Fruit fly (Drosophila melanogaster) whole organism, embryonic: Measurements from ENCODE around the gene Spn28B.

ENCODE experiments used
- B-H2 ChIP-seq: fragments of 200-800 bp; sonication (Bioruptor generic); optimal IDR thresholded peaks from 2 replicates; lab custom pipeline; 2018; ENCODE audit warnings: missing biosample characterization, mild to moderate bottlenecking, missing genetic modification characterization
- Bdp1 ChIP-seq: fragments of 200-800 bp; sonication (Bioruptor generic); optimal IDR thresholded peaks from 3 replicates; lab custom pipeline; 2016; ENCODE audit warnings: missing biosample characterization, missing genetic modification characterization
- CG10366 ChIP-seq: fragments of 200-800 bp; sonication (Bioruptor generic); IDR thresholded peaks from 2 replicates; pipeline ENCODE4 v1.3.6; 2022; ENCODE audit warnings: missing biosample characterization, missing genetic modification characterization
- CG10431 ChIP-seq: fragments of 200-800 bp; sonication (Bioruptor generic); optimal IDR thresholded peaks from 3 replicates; lab custom pipeline; 2018; ENCODE audit warnings: missing biosample characterization, mild to moderate bottlenecking, missing genetic modification characterization
- CG10979 ChIP-seq: fragments of 200-800 bp; sonication (Bioruptor generic); optimal IDR thresholded peaks from 2 replicates; lab custom pipeline; 2018; ENCODE audit warnings: missing biosample characterization, mild to moderate bottlenecking, missing genetic modification characterization, moderate library complexity
- CG11398 ChIP-seq: fragments of 200-800 bp; sonication (Bioruptor generic); optimal IDR thresholded peaks from 2 replicates; lab custom pipeline; 2016; ENCODE audit warnings: missing biosample characterization, missing genetic modification characterization
- CG11723 ChIP-seq: fragments of 200-800 bp; sonication (Bioruptor generic); optimal IDR thresholded peaks from 2 replicates; lab custom pipeline; 2017; ENCODE audit warnings: missing biosample characterization, mild to moderate bottlenecking, missing genetic modification characterization
- CG15514 ChIP-seq: fragments of 200-800 bp; sonication (Bioruptor generic); optimal IDR thresholded peaks from 3 replicates; lab custom pipeline; 2017; ENCODE audit warnings: missing biosample characterization, missing genetic modification characterization, mild to moderate bottlenecking, moderate library complexity, missing genetic modification reagents
- CG16863 ChIP-seq: fragments of 200-800 bp; sonication (Bioruptor generic); optimal IDR thresholded peaks from 3 replicates; lab custom pipeline; 2016; ENCODE audit warnings: missing biosample characterization, missing genetic modification characterization
- CG17361 ChIP-seq: fragments of 200-800 bp; sonication (Bioruptor generic); IDR thresholded peaks from 3 replicates; pipeline ENCODE4 v1.3.6; 2022; ENCODE audit warnings: missing biosample characterization, missing genetic modification characterization
- CG1832 ChIP-seq: fragments of 200-800 bp; sonication (Bioruptor generic); optimal IDR thresholded peaks from 2 replicates; lab custom pipeline; 2017; ENCODE audit warnings: missing biosample characterization, mild to moderate bottlenecking, missing genetic modification characterization, inconsistent platforms
- CG2202 ChIP-seq: fragments of 200-800 bp; sonication (Bioruptor generic); optimal IDR thresholded peaks from 2 replicates; lab custom pipeline; 2018; ENCODE audit warnings: missing biosample characterization, mild to moderate bottlenecking, missing genetic modification characterization
- CG34422 ChIP-seq: fragments of 200-800 bp; sonication (Bioruptor generic); IDR thresholded peaks from 3 replicates; pipeline ENCODE4 v1.3.6; 2022; ENCODE audit warnings: missing biosample characterization, missing genetic modification characterization
- CG4328 ChIP-seq: fragments of 200-800 bp; sonication (Bioruptor generic); optimal IDR thresholded peaks from 3 replicates; lab custom pipeline; 2017; ENCODE audit warnings: missing biosample characterization, missing genetic modification reagents, missing genetic modification characterization
- CG4730 ChIP-seq: fragments of 200-800 bp; sonication (Bioruptor generic); IDR thresholded peaks from 2 replicates; pipeline ENCODE4 v1.3.6; 2022; ENCODE audit warnings: missing biosample characterization, missing genetic modification characterization
- CG5953 ChIP-seq: fragments of 200-800 bp; sonication (Bioruptor generic); IDR thresholded peaks from 2 replicates; pipeline ENCODE4 v1.3.6; 2022; ENCODE audit warnings: missing biosample characterization, missing genetic modification characterization
- CG6272 ChIP-seq: fragments of 200-800 bp; sonication (Bioruptor generic); IDR thresholded peaks from 2 replicates; pipeline ENCODE4 v1.3.6; 2022; ENCODE audit warnings: missing biosample characterization, missing genetic modification characterization
- CG8089 ChIP-seq: fragments of 200-800 bp; sonication (Bioruptor generic); optimal IDR thresholded peaks from 3 replicates; lab custom pipeline; 2016; ENCODE audit warnings: missing biosample characterization, missing genetic modification characterization
- CG9727 ChIP-seq: fragments of 200-800 bp; sonication (Bioruptor generic); optimal IDR thresholded peaks from 3 replicates; lab custom pipeline; 2017; ENCODE audit warnings: missing biosample characterization, mild to moderate bottlenecking, missing genetic modification characterization
- CG9817 ChIP-seq: fragments of 200-800 bp; sonication (Bioruptor generic); optimal IDR thresholded peaks from 2 replicates; lab custom pipeline; 2018; ENCODE audit warnings: missing biosample characterization, mild to moderate bottlenecking, missing genetic modification characterization, moderate library complexity
- CG9876 ChIP-seq: fragments of 200-800 bp; sonication (Bioruptor generic); optimal IDR thresholded peaks from 2 replicates; lab custom pipeline; 2016; ENCODE audit warnings: missing biosample characterization, missing genetic modification characterization
- Dek ChIP-seq: fragments of 200-800 bp; sonication (Bioruptor generic); optimal IDR thresholded peaks from 3 replicates; lab custom pipeline; 2019; ENCODE audit warnings: missing biosample characterization, mild to moderate bottlenecking, missing genetic modification characterization, moderate library complexity
- Dp ChIP-seq: fragments of 200-800 bp; sonication (Bioruptor generic); optimal IDR thresholded peaks from 2 replicates; lab custom pipeline; 2018; ENCODE audit warnings: missing biosample characterization, mild to moderate bottlenecking, missing genetic modification characterization, moderate library complexity
- Fer2 ChIP-seq: fragments of 200-800 bp; sonication (Bioruptor generic); optimal IDR thresholded peaks from 2 replicates; lab custom pipeline; 2018; ENCODE audit warnings: missing biosample characterization, mild to moderate bottlenecking, missing genetic modification characterization, moderate library complexity
- GATAe ChIP-seq: fragments of 200-800 bp; sonication (Bioruptor generic); conservative IDR thresholded peaks from 2 replicates; pipeline ENCODE4 v1.3.6; 2022; ENCODE audit warnings: missing biosample characterization, missing genetic modification characterization
- Hsf ChIP-seq: fragments of 200-800 bp; sonication (Bioruptor generic); optimal IDR thresholded peaks from 3 replicates; lab custom pipeline; 2016; ENCODE audit warnings: missing biosample characterization, missing genetic modification characterization
- MESR4 ChIP-seq: fragments of 200-800 bp; sonication (Bioruptor generic); optimal IDR thresholded peaks from 2 replicates; lab custom pipeline; 2018; ENCODE audit warnings: missing biosample characterization, mild to moderate bottlenecking, missing genetic modification characterization, moderate library complexity
- Nf-YB ChIP-seq: fragments of 200-800 bp; sonication (Bioruptor generic); optimal IDR thresholded peaks from 3 replicates; lab custom pipeline; 2019; ENCODE audit warnings: missing biosample characterization, mild to moderate bottlenecking, missing genetic modification characterization, moderate library complexity
- Oaz ChIP-seq: fragments of 200-800 bp; sonication (Bioruptor generic); IDR thresholded peaks from 2 replicates; pipeline ENCODE4 v1.3.6; 2022; ENCODE audit warnings: missing biosample characterization, missing genetic modification characterization
- Vsx1 ChIP-seq: fragments of 200-800 bp; sonication (Bioruptor generic); optimal IDR thresholded peaks from 2 replicates; lab custom pipeline; 2017; ENCODE audit warnings: missing biosample characterization, mild to moderate bottlenecking, missing genetic modification characterization, missing genetic modification reagents
- al ChIP-seq: fragments of 200-800 bp; sonication (Bioruptor generic); IDR thresholded peaks from 2 replicates; pipeline ENCODE4 v1.3.6; 2022; ENCODE audit warnings: missing biosample characterization, missing genetic modification characterization
- ap ChIP-seq: fragments of 200-800 bp; sonication (Bioruptor generic); IDR thresholded peaks from 2 replicates; pipeline ENCODE4 v1.3.6; 2022; ENCODE audit warnings: missing biosample characterization, missing genetic modification characterization
- bowl ChIP-seq: fragments of 200-800 bp; sonication (Bioruptor generic); IDR thresholded peaks from 2 replicates; pipeline ENCODE4 v1.3.6; 2022; ENCODE audit warnings: missing biosample characterization, missing genetic modification characterization
- chn ChIP-seq: fragments of 200-800 bp; sonication (Bioruptor generic); optimal IDR thresholded peaks from 2 replicates; lab custom pipeline; 2016; ENCODE audit warnings: missing biosample characterization, missing genetic modification characterization
- ci ChIP-seq: fragments of 200-800 bp; sonication (Bioruptor generic); IDR thresholded peaks from 3 replicates; pipeline ENCODE4 v1.3.6; 2022; ENCODE audit warnings: missing biosample characterization, missing genetic modification characterization
- crp ChIP-seq, 2 experiments: fragments of 200-800 bp; sonication (Bioruptor generic); optimal IDR thresholded peaks; 2 replicates in 1 of 2; 3 replicates in 1 of 2; lab custom pipeline; 2017; ENCODE audit warnings: missing biosample characterization in 2 of 2, missing genetic modification characterization in 2 of 2, mild to moderate bottlenecking in 1 of 2, moderate library complexity in 1 of 2
- dati ChIP-seq: fragments of 200-800 bp; sonication (Bioruptor generic); IDR thresholded peaks from 2 replicates; pipeline ENCODE4 v1.3.6; 2022; ENCODE audit warnings: missing biosample characterization, missing genetic modification characterization
- en ChIP-seq: fragments of 200-800 bp; sonication (Bioruptor generic); optimal IDR thresholded peaks from 2 replicates; lab custom pipeline; 2016; ENCODE audit warnings: missing biosample characterization, missing genetic modification characterization
- fd3F ChIP-seq: fragments of 200-800 bp; sonication (Bioruptor generic); optimal IDR thresholded peaks from 2 replicates; lab custom pipeline; 2018; ENCODE audit warnings: missing biosample characterization, mild to moderate bottlenecking, missing genetic modification characterization, moderate library complexity
- gce ChIP-seq: fragments of 200-800 bp; sonication (Bioruptor generic); IDR thresholded peaks from 3 replicates; pipeline ENCODE4 v1.3.6; 2022; ENCODE audit warnings: missing biosample characterization, missing genetic modification characterization
- jing ChIP-seq: fragments of 200-800 bp; sonication (Bioruptor generic); optimal IDR thresholded peaks from 2 replicates; lab custom pipeline; 2018; ENCODE audit warnings: missing biosample characterization, mild to moderate bottlenecking, missing genetic modification characterization
- lbe ChIP-seq: fragments of 200-800 bp; sonication (Bioruptor generic); optimal IDR thresholded peaks from 2 replicates; lab custom pipeline; 2016; ENCODE audit warnings: missing biosample characterization, mild to moderate bottlenecking, missing genetic modification characterization
- nmo ChIP-seq: fragments of 200-800 bp; sonication (Bioruptor generic); optimal IDR thresholded peaks from 2 replicates; lab custom pipeline; 2018; ENCODE audit warnings: missing biosample characterization, mild to moderate bottlenecking, missing genetic modification characterization, moderate library complexity
- oc ChIP-seq: fragments of 200-800 bp; sonication (Bioruptor generic); optimal IDR thresholded peaks from 2 replicates; lab custom pipeline; 2018; ENCODE audit warnings: missing biosample characterization, mild to moderate bottlenecking, missing genetic modification characterization, moderate library complexity
- sens-2 ChIP-seq: fragments of 200-800 bp; sonication (Bioruptor generic); IDR thresholded peaks from 2 replicates; pipeline ENCODE4 v1.3.6; 2022; ENCODE audit warnings: missing biosample characterization, missing genetic modification characterization
- vnd ChIP-seq: fragments of 200-800 bp; sonication (Bioruptor generic); IDR thresholded peaks from 3 replicates; pipeline ENCODE4 v1.3.6; 2022; ENCODE audit warnings: missing biosample characterization, missing genetic modification characterization; ENCODE audit not compliant: partially characterized antibody
- z ChIP-seq: fragments of 200-800 bp; sonication (Bioruptor generic); IDR thresholded peaks from 3 replicates; pipeline ENCODE4 v1.3.6; 2022; ENCODE audit warnings: missing biosample characterization, missing genetic modification characterization
- zfh1 ChIP-seq: fragments of 200-800 bp; sonication (Bioruptor generic); IDR thresholded peaks from 3 replicates; pipeline ENCODE4 v1.3.6; 2022; ENCODE audit warnings: missing biosample characterization, missing genetic modification characterization

The Spn28B gene

DNA sequence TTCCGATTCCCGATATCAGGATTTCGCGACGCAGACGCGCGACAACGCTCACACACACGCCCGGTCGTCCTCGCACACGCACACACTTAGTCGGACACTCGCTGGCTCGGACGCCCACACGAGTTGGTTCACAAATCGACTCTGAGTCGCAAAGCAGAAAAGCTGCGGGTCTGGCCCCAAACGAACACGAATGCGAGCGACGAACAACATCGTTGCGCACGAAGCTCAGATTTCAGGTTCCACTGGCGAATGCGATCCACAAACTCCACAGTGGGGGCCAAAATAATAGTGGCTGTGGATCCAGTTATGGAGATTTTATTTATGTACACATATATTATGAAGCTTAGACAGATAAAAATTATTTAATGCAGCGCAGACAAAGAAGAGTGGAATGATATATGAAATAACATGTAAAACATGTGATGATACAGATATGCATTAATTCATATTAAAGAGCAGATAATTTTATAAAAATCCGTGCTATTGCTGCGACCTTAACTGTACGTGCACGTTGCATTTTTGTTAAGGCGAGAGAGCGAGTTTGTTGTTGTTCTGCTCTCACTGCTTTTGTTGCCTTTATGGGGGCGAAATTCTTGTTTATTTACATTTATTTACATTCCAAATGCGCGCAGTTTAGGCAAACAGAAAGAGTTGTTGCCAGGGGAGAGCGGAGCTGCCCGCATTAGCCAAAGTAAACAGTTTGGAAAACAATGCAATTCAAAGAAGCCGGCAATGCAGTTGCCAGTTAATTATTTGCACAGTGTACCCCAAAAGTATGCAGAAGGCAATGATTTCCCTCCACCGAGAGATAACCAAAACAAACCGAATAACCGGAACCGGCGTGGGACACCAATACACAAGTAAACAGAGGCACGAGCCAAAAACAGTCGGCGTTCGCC, 5.0 kb upstream of the Spn28B start (continued):
- TF ChIP-seq CG5953 (GFP tag; lab: Robert Waterston, UW), result peak; percentile 53; the same call in 1 of the 2 replicates
- TF ChIP-seq jing, result peak; percentile 74
- peak; percentile 91 for TF ChIP-seq CG2202
- TF ChIP-seq CG10366, result peak; percentile 74
- peak; percentile 19 for TF ChIP-seq chn (GFP tag; lab: Kevin White, UChicago)
- TF ChIP-seq CG11398 (GFP tag; lab: Kevin White, UChicago), result peak; percentile 30
- TF ChIP-seq CG4730 (GFP tag; lab: Robert Waterston, UW), result peak; percentile 58
- TF ChIP-seq zfh1 (GFP tag; lab: Robert Waterston, UW), result peak; percentile 85
- TF ChIP-seq CG10979, result peak; percentile 97
- TF ChIP-seq lbe (GFP tag; lab: Kevin White, UChicago), result peak; percentile 89
- TF ChIP-seq Bdp1 (GFP tag; lab: Kevin White, UChicago), result peak; percentile 16
- TF ChIP-seq Nf-YB, result peak; percentile 46
- TF ChIP-seq CG6272 (GFP tag; lab: Robert Waterston, UW), result peak; percentile 72
- TF ChIP-seq Hsf (GFP tag; lab: Kevin White, UChicago), result peak; percentile 90
- TF ChIP-seq CG17361, result peak; percentile 91
- TF ChIP-seq CG16863, result peak; percentile 48
- TF ChIP-seq CG9727, result peak; percentile 90
- TF ChIP-seq CG1832, result no peak
- peak; percentile 63; the same call in 1 of the 2 replicates for TF ChIP-seq dati
- TF ChIP-seq CG34422 (GFP tag; lab: Robert Waterston, UW), result peak; percentile 73; the same call in 2 of the 3 replicates
- TF ChIP-seq vnd (GFP tag; lab: Robert Waterston, UW), result 0 out of 3 replicates have a peak, but pooled peaks have one; percentile 6
- peak; percentile 65 for TF ChIP-seq CG11723 (GFP tag; lab: Kevin White, UChicago)
- TF ChIP-seq en (GFP tag; lab: Kevin White, UChicago), result peak; percentile 74
- no peak for TF ChIP-seq Dp (GFP tag; lab: Kevin White, UChicago)
- peak; percentile 84 for TF ChIP-seq ci (GFP tag; lab: Robert Waterston, UW)
- TF ChIP-seq Vsx1 (GFP tag; lab: Kevin White, UChicago), result peak; percentile 86
- TF ChIP-seq CG9876 (GFP tag; lab: Kevin White, UChicago), result no peak
- peak; percentile 15; the same call in 1 of the 2 replicates for TF ChIP-seq bowl
- TF ChIP-seq CG4328 (GFP tag; lab: Kevin White, UChicago), result peak; percentile 37
- peak in 1 of 2 experiments; percentile 6 for TF ChIP-seq crp (GFP tag; optimal IDR thresholded peaks at IDR 0.05; lab: Kevin White, UChicago)
- peak; percentile 6 for TF ChIP-seq Fer2
- peak; percentile 56 for TF ChIP-seq B-H2 (GFP tag; lab: Kevin White, UChicago)
- TF ChIP-seq fd3F (GFP tag; lab: Kevin White, UChicago), result peak; percentile 66
- TF ChIP-seq nmo (GFP tag; lab: Kevin White, UChicago), result peak; percentile 94
- TF ChIP-seq al (GFP tag; lab: Robert Waterston, UW), result 0 out of 2 replicates have a peak, but pooled peaks have one; percentile 18
- TF ChIP-seq oc, result peak; percentile 77
- TF ChIP-seq gce (GFP tag; lab: Robert Waterston, UW), result peak; percentile 62
- TF ChIP-seq CG10431 (GFP tag; lab: Kevin White, UChicago), result peak; percentile 71
- no peak for TF ChIP-seq MESR4 (GFP tag; lab: Kevin White, UChicago)
- peak; percentile 46; the same call in 1 of the 2 replicates for TF ChIP-seq Oaz (GFP tag; lab: Robert Waterston, UW)
- 0 out of 2 replicates have a peak, but pooled peaks have one; percentile 10 for TF ChIP-seq GATAe (GFP tag; lab: Robert Waterston, UW)
- no peak for TF ChIP-seq Dek
- peak; percentile 72 for TF ChIP-seq CG8089
- 0 out of 3 replicates have a peak, but pooled peaks have one; percentile 35 for TF ChIP-seq z (GFP tag; lab: Robert Waterston, UW)
- peak; percentile 60 for TF ChIP-seq sens-2 (GFP tag; lab: Robert Waterston, UW)
- peak; percentile 54 for TF ChIP-seq ap
- TF ChIP-seq CG9817 (tag; lab: Kevin White, UChicago), result peak; percentile 72
- TF ChIP-seq CG15514 (GFP tag; lab: Kevin White, UChicago), result peak; percentile 71
